Fruit fly (Drosophila melanogaster) Kc167 (cell line): ENCODE results near the gene CG14151.

ENCODE experiments used
- Myc ChIP-seq: fragments of >200 bp; optimal IDR thresholded peaks from 2 replicates; lab custom pipeline; 2017; ENCODE audit warnings: missing external identifiers
- Sin3A ChIP-seq: fragments of >200 bp; optimal IDR thresholded peaks from 2 replicates; lab custom pipeline; 2018; ENCODE audit warnings: missing external identifiers
- h ChIP-seq: fragments of >200 bp; optimal IDR thresholded peaks from 3 replicates; lab custom pipeline; 2018; ENCODE audit warnings: missing external identifiers
- insv ChIP-seq: fragments of >200 bp; optimal IDR thresholded peaks from 3 replicates; lab custom pipeline; 2018; ENCODE audit warnings: missing external identifiers
- psq ChIP-seq: fragments of >200 bp; optimal IDR thresholded peaks from 2 replicates; lab custom pipeline; 2017; ENCODE audit warnings: missing external identifiers
- ttk ChIP-seq: sonication (Bioruptor generic); optimal IDR thresholded peaks from 2 replicates; lab custom pipeline; 2017; ENCODE audit warnings: missing external identifiers

CG14151 gene

dm6 chr3L:10651271-10651670, 23.0 kb upstream of the CG14151 start:
- no peak for TF ChIP-seq h (lab: Kevin White, UChicago)

dm6 chr3L:10648431-10648830, 20.1 kb upstream of the CG14151 start:
- TF ChIP-seq insv (lab: Kevin White, UChicago) = no peak
- no peak for TF ChIP-seq Sin3A
- TF ChIP-seq ttk (lab: Kevin White, UChicago) = no peak
- TF ChIP-seq Myc (lab: Kevin White, UChicago) = no peak
- no peak for TF ChIP-seq h (lab: Kevin White, UChicago)
- no peak for TF ChIP-seq psq

- TF ChIP-seq Sin3A (no peak), h (lab: Kevin White, UChicago) (no peak), psq (no peak), insv (lab: Kevin White, UChicago) (no peak), Myc (lab: Kevin White, UChicago) (no peak), ttk (lab: Kevin White, UChicago) (no peak)
Observed at dm6 chr3L:10647158-10647557, 18.9 kb upstream of the CG14151 start.

- TF ChIP-seq ttk (lab: Kevin White, UChicago) (no peak), Myc (lab: Kevin White, UChicago) (no peak), insv (lab: Kevin White, UChicago) (no peak), Sin3A (no peak), psq (no peak), h (lab: Kevin White, UChicago) (no peak)
Observed at dm6 chr3L:10645965-10646364, 17.7 kb upstream of the CG14151 start.

- TF ChIP-seq Sin3A (no peak), psq (no peak), h (lab: Kevin White, UChicago) (no peak), Myc (lab: Kevin White, UChicago) (no peak), insv (lab: Kevin White, UChicago) (no peak), ttk (lab: Kevin White, UChicago) (no peak)
Observed at dm6 chr3L:10643228-10643627, 14.9 kb upstream of the CG14151 start, which contains the start of gene CG14153. Gene CG14153, plus strand, starts transcription at chr3L:10643528.

dm6 chr3L:10641589-10641988, 13.3 kb upstream of the CG14151 start, which contains the start of gene CG14154:
Gene CG14154, plus strand, starts transcription at chr3L:10641889.
- TF ChIP-seq h (lab: Kevin White, UChicago) (no peak), Sin3A (no peak), ttk (lab: Kevin White, UChicago) (no peak), psq (no peak), Myc (lab: Kevin White, UChicago) (no peak), insv (lab: Kevin White, UChicago) (no peak)

- TF ChIP-seq Sin3A (no peak), psq (no peak), Myc (lab: Kevin White, UChicago) (no peak), h (lab: Kevin White, UChicago) (no peak), ttk (lab: Kevin White, UChicago) (no peak), insv (lab: Kevin White, UChicago) (no peak)
Observed at dm6 chr3L:10639440-10639839, 11.2 kb upstream of the CG14151 start, which contains the start of gene CG18628. Gene CG18628, plus strand, starts transcription at chr3L:10639740.

- TF ChIP-seq Sin3A = no peak
- no peak for TF ChIP-seq h (lab: Kevin White, UChicago)
- TF ChIP-seq insv (lab: Kevin White, UChicago) = no peak
- TF ChIP-seq ttk (lab: Kevin White, UChicago) = no peak
- TF ChIP-seq Myc (lab: Kevin White, UChicago) = no peak
- no peak for TF ChIP-seq psq
Observed at dm6 chr3L:10637819-10638218, 9.5 kb upstream of the CG14151 start, which contains the start of gene Cnep1r2. Gene Cnep1r2, plus strand, starts transcription at chr3L:10638146.

- TF ChIP-seq psq (no peak), ttk (lab: Kevin White, UChicago) (no peak), Myc (lab: Kevin White, UChicago) (no peak), Sin3A (no peak), insv (lab: Kevin White, UChicago) (no peak), h (lab: Kevin White, UChicago) (no peak)
Observed at dm6 chr3L:10630885-10631359, 2.6 kb upstream of the CG14151 start, which contains the start of the genes CG42535, CG34001 and hay. Gene CG42535, minus strand, starts transcription at chr3L:10630935. Gene CG34001, plus strand, starts transcription at chr3L:10631079. Gene hay, plus strand, starts transcription at chr3L:10631079.

dm6 chr3L:10629969-10630368, 1.7 kb upstream of the CG14151 start, which contains the start of gene CG42536:
Gene CG42536, minus strand, starts transcription at chr3L:10630069.
- no peak for TF ChIP-seq Myc (lab: Kevin White, UChicago)
- TF ChIP-seq Sin3A = no peak
- no peak for TF ChIP-seq insv (lab: Kevin White, UChicago)
- TF ChIP-seq ttk (lab: Kevin White, UChicago) = no peak
- TF ChIP-seq h (lab: Kevin White, UChicago) = no peak
- TF ChIP-seq psq = no peak

dm6 chr3L:10626199-10626598, 2.1 kb downstream of the CG14151 start, which contains the start of gene CG34238:
Gene CG34238, plus strand, starts transcription at chr3L:10626499.
- TF ChIP-seq ttk (lab: Kevin White, UChicago) (no peak), insv (lab: Kevin White, UChicago) (no peak), psq (no peak), Sin3A (no peak), h (lab: Kevin White, UChicago) (no peak), Myc (lab: Kevin White, UChicago) (no peak)

- no peak for TF ChIP-seq h (lab: Kevin White, UChicago)
- TF ChIP-seq psq = no peak
- no peak for TF ChIP-seq ttk (lab: Kevin White, UChicago)
- TF ChIP-seq Myc (lab: Kevin White, UChicago) = no peak
- no peak for TF ChIP-seq insv (lab: Kevin White, UChicago)
- TF ChIP-seq Sin3A = no peak
Observed at dm6 chr3L:10625499-10625898, 2.8 kb downstream of the CG14151 start, which contains the start of gene CG43127. Gene CG43127, minus strand, starts transcription at chr3L:10625599.
